Fruit fly (Drosophila melanogaster): ENCODE measurements around the gene Est-P.

Gene Est-P

DNA sequence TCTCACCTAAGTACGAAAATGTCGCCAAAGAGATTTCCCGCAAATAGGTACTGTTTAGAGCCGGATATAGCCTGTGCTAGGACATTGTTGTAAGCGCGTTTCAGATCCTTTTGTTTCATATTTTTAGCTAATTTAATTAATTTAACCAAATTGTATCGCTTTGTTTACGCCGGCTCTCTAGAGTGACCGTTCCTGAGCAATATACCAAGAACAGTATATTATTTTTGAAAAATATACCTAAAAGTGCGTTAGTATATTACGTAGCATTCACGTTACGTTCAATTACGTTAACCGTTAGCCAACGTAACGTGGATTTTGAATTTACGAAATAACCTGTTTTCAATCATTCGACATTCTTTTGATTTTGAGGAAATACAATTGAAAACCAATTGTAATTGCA, 3.0 kb downstream of the Est-P start, which contains the start of gene thoc6:
Gene thoc6, minus strand, starts transcription at position 204 of the 400 bp plus-strand sequence.
- no peak for TF ChIP-seq rn (GFP tag; IDR thresholded peaks at IDR 0.05)
- no peak for TF ChIP-seq CG8301 (tag; optimal IDR thresholded peaks at IDR 0.05)
- no peak for TF ChIP-seq CG17806 (tag; optimal IDR thresholded peaks at IDR 0.05)
- no peak for TF ChIP-seq CG12605 (GFP tag; IDR thresholded peaks at IDR 0.05)
- no peak for TF ChIP-seq Snoo (tag; optimal IDR thresholded peaks at IDR 0.05)
- TF ChIP-seq Pif1B (GFP tag; optimal IDR thresholded peaks at IDR 0.05) = no peak
- no peak for TF ChIP-seq CG14655 (GFP tag; optimal IDR thresholded peaks at IDR 0.05)
- TF ChIP-seq fd96Ca (GFP tag; IDR thresholded peaks at IDR 0.05) = no peak
- TF ChIP-seq CG4496 (GFP tag; IDR thresholded peaks at IDR 0.05) = no peak
- no peak for TF ChIP-seq CG34367 (tag; optimal IDR thresholded peaks at IDR 0.05)
- no peak for TF ChIP-seq Pif1A (GFP tag; optimal IDR thresholded peaks at IDR 0.05)
- TF ChIP-seq CG13204 (GFP tag; optimal IDR thresholded peaks at IDR 0.05) = no peak
- TF ChIP-seq CG10348 (GFP tag; IDR thresholded peaks at IDR 0.05) = no peak
- TF ChIP-seq CG9948 (tag; optimal IDR thresholded peaks at IDR 0.05) = no peak
- no peak for TF ChIP-seq gl (tag; optimal IDR thresholded peaks at IDR 0.05)
- TF ChIP-seq D1 (tag; optimal IDR thresholded peaks at IDR 0.05) = no peak
- no peak for TF ChIP-seq CG8159 (tag; optimal IDR thresholded peaks at IDR 0.05)
- no peak for TF ChIP-seq CG15710 (tag; optimal IDR thresholded peaks at IDR 0.05)
- no peak for TF ChIP-seq Ets98B (GFP tag; IDR thresholded peaks at IDR 0.05)

- TF ChIP-seq Ets98B (GFP tag; IDR thresholded peaks at IDR 0.05) = no peak
- no peak for TF ChIP-seq gl (tag; optimal IDR thresholded peaks at IDR 0.05)
- TF ChIP-seq Pif1B (GFP tag; optimal IDR thresholded peaks at IDR 0.05) = no peak
- no peak for TF ChIP-seq CG17806 (tag; optimal IDR thresholded peaks at IDR 0.05)
- no peak for TF ChIP-seq Pif1A (GFP tag; optimal IDR thresholded peaks at IDR 0.05)
- TF ChIP-seq CG4496 (GFP tag; IDR thresholded peaks at IDR 0.05) = no peak
- no peak for TF ChIP-seq CG15710 (tag; optimal IDR thresholded peaks at IDR 0.05)
- TF ChIP-seq CG32121 (GFP tag; IDR thresholded peaks at IDR 0.05) = no peak
- TF ChIP-seq rn (GFP tag; IDR thresholded peaks at IDR 0.05) = no peak
- no peak for TF ChIP-seq CG10348 (GFP tag; IDR thresholded peaks at IDR 0.05)
- no peak for TF ChIP-seq CG13204 (GFP tag; optimal IDR thresholded peaks at IDR 0.05)
- no peak for TF ChIP-seq CG8159 (tag; optimal IDR thresholded peaks at IDR 0.05)
- TF ChIP-seq CG34367 (tag; optimal IDR thresholded peaks at IDR 0.05) = no peak
- no peak for TF ChIP-seq CG9948 (tag; optimal IDR thresholded peaks at IDR 0.05)
- TF ChIP-seq CG14655 (GFP tag; optimal IDR thresholded peaks at IDR 0.05) = no peak
- TF ChIP-seq CG12605 (GFP tag; IDR thresholded peaks at IDR 0.05) = no peak
- TF ChIP-seq EcR (GFP tag; optimal IDR thresholded peaks at IDR 0.05) = no peak
Observed at dm6 chr3L:12197491-12197890, 7.0 kb downstream of the Est-P start, which contains the start of gene CG11529. CG11529 (plus strand) TSS chr3L:12197791.

dm6 chr3L:12202980-12203379, 12.4 kb downstream of the Est-P start:
- TF ChIP-seq CG13204 (GFP tag; optimal IDR thresholded peaks at IDR 0.05) (no peak), CG15710 (tag; optimal IDR thresholded peaks at IDR 0.05) (no peak), CG8301 (tag; optimal IDR thresholded peaks at IDR 0.05) (no peak), D1 (tag; optimal IDR thresholded peaks at IDR 0.05) (no peak), CG8159 (tag; optimal IDR thresholded peaks at IDR 0.05) (no peak), CG4496 (GFP tag; IDR thresholded peaks at IDR 0.05) (no peak), CG12605 (GFP tag; IDR thresholded peaks at IDR 0.05) (no peak), gl (tag; optimal IDR thresholded peaks at IDR 0.05) (no peak), rn (GFP tag; IDR thresholded peaks at IDR 0.05) (no peak), Snoo (tag; optimal IDR thresholded peaks at IDR 0.05) (no peak)

- TF ChIP-seq CG15710 (tag; optimal IDR thresholded peaks at IDR 0.05) (no peak), gl (tag; optimal IDR thresholded peaks at IDR 0.05) (no peak), CG8159 (tag; optimal IDR thresholded peaks at IDR 0.05) (no peak), Snoo (tag; optimal IDR thresholded peaks at IDR 0.05) (no peak), CG8301 (tag; optimal IDR thresholded peaks at IDR 0.05) (no peak), rn (GFP tag; IDR thresholded peaks at IDR 0.05) (no peak), Ets98B (GFP tag; IDR thresholded peaks at IDR 0.05) (no peak)
Observed at dm6 chr3L:12203736-12204135, 13.2 kb downstream of the Est-P start, which contains the start of gene Ak1. Ak1 (minus strand) TSS chr3L:12204082.

DNA sequence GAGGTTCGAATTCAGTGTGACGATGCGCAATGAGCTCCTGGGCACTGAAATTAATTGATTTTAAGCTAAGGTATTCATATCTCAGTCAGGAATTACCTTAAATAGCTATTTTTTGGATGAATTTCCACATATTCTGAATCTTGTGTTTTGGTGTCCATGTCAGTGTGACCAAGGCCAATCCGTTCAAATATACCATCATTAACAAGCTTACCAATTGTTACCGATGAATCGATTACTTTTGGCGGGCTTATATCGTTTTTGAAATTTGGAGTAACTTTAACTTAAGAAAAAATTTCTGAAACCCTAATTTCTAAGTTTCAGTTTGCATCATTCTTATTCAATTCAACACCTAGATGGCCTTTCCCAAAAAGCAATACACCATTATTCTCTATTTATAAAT, 15.3 kb downstream of the Est-P start, which contains the start of gene Tsen54:
Gene Tsen54, minus strand, starts transcription at position 175 of the 400 bp plus-strand sequence.
- TF ChIP-seq gl (tag; optimal IDR thresholded peaks at IDR 0.05) (no peak), CG9948 (tag; optimal IDR thresholded peaks at IDR 0.05) (no peak), EcR (GFP tag; optimal IDR thresholded peaks at IDR 0.05) (no peak), CG32121 (GFP tag; IDR thresholded peaks at IDR 0.05) (no peak), CG14655 (GFP tag; optimal IDR thresholded peaks at IDR 0.05) (no peak), CG12605 (GFP tag; IDR thresholded peaks at IDR 0.05) (no peak), Pif1A (GFP tag; optimal IDR thresholded peaks at IDR 0.05) (no peak), CG13204 (GFP tag; optimal IDR thresholded peaks at IDR 0.05) (no peak), CG34367 (tag; optimal IDR thresholded peaks at IDR 0.05) (no peak), D1 (tag; optimal IDR thresholded peaks at IDR 0.05) (no peak), fd96Ca (GFP tag; IDR thresholded peaks at IDR 0.05) (no peak), CG8159 (tag; optimal IDR thresholded peaks at IDR 0.05) (no peak), CG4496 (GFP tag; IDR thresholded peaks at IDR 0.05) (no peak)

dm6 chr3L:12222945-12223634, 32.6 kb downstream of the Est-P start:
- TF ChIP-seq CG9948 (tag; optimal IDR thresholded peaks at IDR 0.05) (no peak), fd96Ca (GFP tag; IDR thresholded peaks at IDR 0.05) (no peak), rn (GFP tag; IDR thresholded peaks at IDR 0.05) (no peak), CG8301 (tag; optimal IDR thresholded peaks at IDR 0.05) (no peak), CG12605 (GFP tag; IDR thresholded peaks at IDR 0.05) (peak; percentile 73), CG8159 (tag; optimal IDR thresholded peaks at IDR 0.05) (no peak), D1 (tag; optimal IDR thresholded peaks at IDR 0.05) (no peak), Snoo (tag; optimal IDR thresholded peaks at IDR 0.05) (no peak), CG14655 (GFP tag; optimal IDR thresholded peaks at IDR 0.05) (no peak), CG10348 (GFP tag; IDR thresholded peaks at IDR 0.05) (no peak), CG13204 (GFP tag; optimal IDR thresholded peaks at IDR 0.05) (no peak), Pif1B (GFP tag; optimal IDR thresholded peaks at IDR 0.05) (no peak), Ets98B (GFP tag; IDR thresholded peaks at IDR 0.05) (peak; percentile 47), EcR (GFP tag; optimal IDR thresholded peaks at IDR 0.05) (no peak), CG15710 (tag; optimal IDR thresholded peaks at IDR 0.05) (no peak), gl (tag; optimal IDR thresholded peaks at IDR 0.05) (no peak), CG17806 (tag; optimal IDR thresholded peaks at IDR 0.05) (no peak), CG4496 (GFP tag; IDR thresholded peaks at IDR 0.05) (peak; percentile 31; the same call in 2 of the 3 replicates), CG32121 (GFP tag; IDR thresholded peaks at IDR 0.05) (peak; percentile 9; the same call in 1 of the 2 replicates), Pif1A (GFP tag; optimal IDR thresholded peaks at IDR 0.05) (no peak), CG34367 (tag; optimal IDR thresholded peaks at IDR 0.05) (no peak)

Data from whole organism, pupa.